Worm (Caenorhabditis elegans) whole organism, early embryonic: ENCODE results near the gene C06B3.1.

ENCODE experiments used
- B0310.2 ChIP-seq: sonication (generic microtip); optimal IDR thresholded peaks from 2 replicates; lab custom pipeline; 2016; ENCODE audit warnings: mild to moderate bottlenecking, missing genetic modification characterization, missing compliant biosample characterization
- F13C5.2 ChIP-seq: sonication (generic microtip); optimal IDR thresholded peaks from 2 replicates; lab custom pipeline; 2017; ENCODE audit warnings: mild to moderate bottlenecking, missing genetic modification characterization, inconsistent platforms, missing compliant biosample characterization
- aly-1 ChIP-seq: sonication (generic microtip); optimal IDR thresholded peaks from 2 replicates; lab custom pipeline; 2016; ENCODE audit warnings: missing genetic modification characterization, missing compliant biosample characterization
- ama-1 ChIP-seq: fragments of 150-350 bp; optimal IDR thresholded peaks from 2 replicates; lab custom pipeline; 2014
- ceh-13 ChIP-seq: fragments of 200-800 bp; sonication (Bioruptor generic); optimal IDR thresholded peaks from 2 replicates; lab custom pipeline; 2018; ENCODE audit warnings: mild to moderate bottlenecking, missing genetic modification characterization, missing compliant biosample characterization
- ceh-36 ChIP-seq: sonication (generic microtip); optimal IDR thresholded peaks from 2 replicates; lab custom pipeline; 2016; ENCODE audit warnings: missing genetic modification characterization, inconsistent platforms, missing compliant biosample characterization
- ets-7 ChIP-seq: sonication (generic microtip); optimal IDR thresholded peaks from 2 replicates; lab custom pipeline; 2016; ENCODE audit warnings: missing genotype, missing genetic modification characterization, missing compliant biosample characterization
- flt-1 ChIP-seq: fragments of 200-800 bp; sonication (Bioruptor generic); IDR thresholded peaks from 2 replicates; pipeline ENCODE4 v1.3.6; 2022; ENCODE audit warnings: missing genetic modification characterization, missing compliant biosample characterization
- hmbx-1 ChIP-seq: sonication (generic microtip); optimal IDR thresholded peaks from 2 replicates; lab custom pipeline; 2016; ENCODE audit warnings: mild to moderate bottlenecking, missing genetic modification characterization, missing compliant biosample characterization
- hmg-4 ChIP-seq: fragments of 200-800 bp; sonication (Bioruptor generic); optimal IDR thresholded peaks from 2 replicates; lab custom pipeline; 2018; ENCODE audit warnings: mild to moderate bottlenecking, missing genetic modification characterization, missing compliant biosample characterization
- hnd-1 ChIP-seq: sonication (generic microtip); optimal IDR thresholded peaks from 2 replicates; lab custom pipeline; 2016; ENCODE audit warnings: missing genetic modification characterization, missing compliant biosample characterization
- pes-1 ChIP-seq: fragments of 200-800 bp; sonication (Bioruptor generic); IDR thresholded peaks from 2 replicates; pipeline ENCODE4 v1.3.6; 2022; ENCODE audit warnings: missing genetic modification reagents, missing genetic modification characterization, missing compliant biosample characterization
- scrt-1 ChIP-seq: fragments of 200-800 bp; sonication (Bioruptor generic); IDR thresholded peaks from 2 replicates; pipeline ENCODE4 v1.3.6; 2022; ENCODE audit warnings: missing genetic modification characterization, missing compliant biosample characterization
- sea-1 ChIP-seq: fragments of 200-800 bp; sonication (Bioruptor generic); conservative IDR thresholded peaks from 2 replicates; pipeline ENCODE4 v1.3.6; 2022; ENCODE audit warnings: missing genetic modification characterization, missing compliant biosample characterization
- tbx-11 ChIP-seq: fragments of 200-800 bp; sonication (Bioruptor generic); IDR thresholded peaks from 2 replicates; pipeline ENCODE4 v1.3.6; 2022; ENCODE audit warnings: missing genetic modification characterization, missing compliant biosample characterization
- tbx-37 ChIP-seq: fragments of 200-800 bp; sonication (Bioruptor generic); conservative IDR thresholded peaks from 2 replicates; pipeline ENCODE4 v1.3.6; 2022; ENCODE audit warnings: missing genetic modification reagents, missing genetic modification characterization, missing compliant biosample characterization
- tra-4 ChIP-seq: sonication (generic microtip); optimal IDR thresholded peaks from 2 replicates; lab custom pipeline; 2017; ENCODE audit warnings: missing genetic modification characterization, missing compliant biosample characterization

The C06B3.1 gene

ce11 chrV:13880163-13880562 lies 22.4 kb upstream of the C06B3.1 start:
- TF ChIP-seq scrt-1 (no peak), aly-1 (tag; lab: Kevin White, UChicago) (no peak), pes-1 (GFP tag; lab: Robert Waterston, UW) (no peak), B0310.2 (tag; lab: Kevin White, UChicago) (no peak), ets-7 (no peak), ceh-36 (tag; lab: Kevin White, UChicago) (no peak), tra-4 (tag; lab: Kevin White, UChicago) (no peak), hmbx-1 (tag; lab: Kevin White, UChicago) (no peak), tbx-37 (GFP tag; lab: Robert Waterston, UW) (no peak)

DNA sequence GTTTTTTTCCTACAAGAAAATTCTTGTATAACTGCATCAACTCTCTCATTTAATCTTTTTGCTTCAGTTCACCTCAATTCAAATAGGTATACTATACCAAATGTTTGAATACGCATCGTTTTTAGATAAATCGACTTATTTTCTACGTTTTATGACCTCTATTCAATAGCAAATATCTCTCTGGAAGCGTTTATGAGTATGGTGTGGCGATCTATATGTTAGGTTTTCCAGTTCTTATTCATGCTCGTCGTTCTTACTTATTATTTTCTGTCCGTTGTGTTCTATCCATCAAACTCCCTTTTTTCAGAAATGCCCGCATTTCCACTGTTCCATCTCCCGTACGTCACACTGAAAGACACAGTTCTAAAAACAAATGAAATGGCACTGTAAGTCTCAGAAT lies 22.0 kb upstream of the C06B3.1 start, which contains the start of gene T22G5.3:
TSS of gene T22G5.3 (plus strand) at position 301 of the 400 bp plus-strand sequence.
- no peak for TF ChIP-seq ceh-13 (GFP tag; lab: Kevin White, UChicago)
- TF ChIP-seq ceh-36 (tag; lab: Kevin White, UChicago): no peak
- TF ChIP-seq ets-7: no peak
- no peak for TF ChIP-seq scrt-1
- no peak for TF ChIP-seq hnd-1 (tag; lab: Kevin White, UChicago)
- TF ChIP-seq ama-1: no peak
- TF ChIP-seq hmbx-1 (tag; lab: Kevin White, UChicago): no peak
- TF ChIP-seq sea-1 (GFP tag; lab: Robert Waterston, UW): no peak
- TF ChIP-seq hmg-4 (GFP tag; lab: Kevin White, UChicago): no peak
- no peak for TF ChIP-seq pes-1 (GFP tag; lab: Robert Waterston, UW)
- TF ChIP-seq flt-1 (GFP tag; lab: Robert Waterston, UW): no peak
- no peak for TF ChIP-seq tbx-11 (GFP tag; lab: Robert Waterston, UW)
- no peak for TF ChIP-seq F13C5.2 (tag; lab: Kevin White, UChicago)

- no peak for TF ChIP-seq tbx-37 (GFP tag; lab: Robert Waterston, UW)
Measured at ce11 chrV:13887358-13887757, 15.2 kb upstream of the C06B3.1 start, which contains the start of gene srsx-19. Gene srsx-19, plus strand, starts transcription at chrV:13887658.

DNA sequence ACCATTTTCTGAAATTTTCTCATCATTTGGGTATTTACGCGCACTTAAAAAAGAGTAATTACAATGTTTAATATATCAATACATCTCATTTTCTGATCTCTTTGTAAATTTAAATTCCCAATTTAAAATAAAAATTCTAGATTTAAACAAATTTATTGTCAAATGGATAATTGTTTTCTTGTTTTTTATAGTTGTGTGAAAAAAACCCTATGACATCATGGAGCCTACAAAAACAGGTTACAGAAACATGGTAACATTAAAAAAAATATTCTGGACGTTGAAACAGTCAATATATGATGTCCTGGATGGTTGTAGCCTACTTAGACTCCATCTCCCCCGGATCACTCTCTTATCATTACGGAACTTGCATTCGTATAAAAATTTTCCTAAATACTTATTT lies 13.1 kb upstream of the C06B3.1 start, which contains the start of gene spp-12:
TSS of gene spp-12 (plus strand) at position 301 of the 400 bp plus-strand sequence.
- no peak for TF ChIP-seq ama-1
- no peak for TF ChIP-seq hmbx-1 (tag; lab: Kevin White, UChicago)
- TF ChIP-seq sea-1 (GFP tag; lab: Robert Waterston, UW): no peak
- TF ChIP-seq ceh-13 (GFP tag; lab: Kevin White, UChicago): no peak
- TF ChIP-seq scrt-1: no peak
- no peak for TF ChIP-seq tbx-11 (GFP tag; lab: Robert Waterston, UW)
- TF ChIP-seq aly-1 (tag; lab: Kevin White, UChicago): no peak
- no peak for TF ChIP-seq B0310.2 (tag; lab: Kevin White, UChicago)
- no peak for TF ChIP-seq flt-1 (GFP tag; lab: Robert Waterston, UW)
- no peak for TF ChIP-seq hnd-1 (tag; lab: Kevin White, UChicago)
- TF ChIP-seq F13C5.2 (tag; lab: Kevin White, UChicago): no peak
- TF ChIP-seq tbx-37 (GFP tag; lab: Robert Waterston, UW): no peak
- TF ChIP-seq tra-4 (tag; lab: Kevin White, UChicago): no peak
- no peak for TF ChIP-seq ceh-36 (tag; lab: Kevin White, UChicago)
- TF ChIP-seq hmg-4 (GFP tag; lab: Kevin White, UChicago): no peak
- TF ChIP-seq pes-1 (GFP tag; lab: Robert Waterston, UW): no peak
- no peak for TF ChIP-seq ets-7

ce11 chrV:13890473-13890872 lies 12.1 kb upstream of the C06B3.1 start, which contains the start of gene lbp-8:
Gene lbp-8, plus strand, starts transcription at chrV:13890773.
- TF ChIP-seq F13C5.2 (tag; lab: Kevin White, UChicago): no peak
- TF ChIP-seq hmbx-1 (tag; lab: Kevin White, UChicago): no peak
- no peak for TF ChIP-seq flt-1 (GFP tag; lab: Robert Waterston, UW)
- TF ChIP-seq scrt-1: no peak
- TF ChIP-seq ceh-13 (GFP tag; lab: Kevin White, UChicago): no peak
- TF ChIP-seq aly-1 (tag; lab: Kevin White, UChicago): no peak
- no peak for TF ChIP-seq tbx-37 (GFP tag; lab: Robert Waterston, UW)
- no peak for TF ChIP-seq B0310.2 (tag; lab: Kevin White, UChicago)
- TF ChIP-seq tra-4 (tag; lab: Kevin White, UChicago): no peak
- TF ChIP-seq ceh-36 (tag; lab: Kevin White, UChicago): no peak

DNA sequence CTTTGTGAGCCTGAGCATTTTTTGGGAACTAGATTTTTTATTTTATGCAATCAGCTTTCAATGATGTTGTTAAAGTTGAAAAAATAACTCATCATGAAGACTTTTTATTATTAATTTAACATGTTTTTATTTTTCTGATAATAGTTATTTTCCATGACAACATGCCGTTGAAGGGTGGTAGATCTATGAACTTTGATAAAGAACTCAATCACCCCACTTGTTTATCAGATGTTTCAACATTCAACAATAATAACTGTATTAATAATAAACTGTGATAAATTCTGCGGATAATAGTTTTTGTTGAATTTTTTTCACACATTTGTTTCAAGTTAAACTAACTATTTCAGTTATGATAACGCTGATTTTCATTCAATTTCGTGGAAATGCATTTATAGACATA lies 11.1 kb upstream of the C06B3.1 start:
- TF ChIP-seq ama-1 (no peak), pes-1 (GFP tag; lab: Robert Waterston, UW) (no peak), ets-7 (no peak), aly-1 (tag; lab: Kevin White, UChicago) (no peak)

DNA sequence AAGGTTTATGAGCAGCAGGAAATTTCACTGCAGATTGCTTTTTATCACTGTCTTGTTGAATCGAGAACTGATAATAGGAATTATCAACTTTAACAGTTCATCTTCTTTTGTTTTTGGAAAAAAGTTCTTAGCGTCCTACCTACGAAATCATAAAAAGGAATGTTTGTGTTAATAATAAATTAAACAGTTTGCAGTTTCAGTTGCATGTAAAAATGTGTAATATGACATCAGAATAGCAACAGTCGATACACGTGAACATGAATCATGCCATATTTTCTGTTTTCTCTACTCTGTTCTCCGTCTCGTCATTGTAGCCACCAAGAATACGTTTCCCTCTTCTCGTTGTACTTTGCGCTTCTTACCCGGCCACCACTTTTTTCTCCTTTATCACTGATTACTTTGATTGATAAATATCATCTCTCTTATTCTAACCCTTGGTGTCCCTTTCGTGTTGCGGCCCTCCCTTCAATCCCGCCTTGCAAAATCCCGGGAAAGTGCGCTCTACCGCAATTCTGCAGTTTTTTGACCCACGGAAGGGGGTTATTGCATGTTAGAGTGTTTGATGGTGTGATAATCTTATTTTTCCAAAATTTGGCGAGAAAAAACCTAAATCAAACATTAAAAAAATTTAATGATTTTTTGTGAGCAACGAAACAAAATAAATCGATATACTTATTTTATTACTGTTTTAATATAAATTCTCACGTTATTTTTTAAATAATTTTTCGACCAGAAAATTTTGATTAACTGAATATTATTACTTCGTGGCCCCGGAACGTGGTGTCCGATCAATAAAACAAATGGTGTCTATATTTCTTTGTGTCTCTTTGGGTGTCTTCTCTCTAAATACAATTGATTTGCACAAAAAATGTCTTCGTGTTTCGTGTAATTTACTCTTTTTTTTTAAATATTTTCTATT lies 9.9 kb upstream of the C06B3.1 start, which contains the start of gene sptl-3:
TSS of gene sptl-3 (plus strand) at position 869 of the 919 bp plus-strand sequence.
- TF ChIP-seq hnd-1 (tag; lab: Kevin White, UChicago) (no peak), pes-1 (GFP tag; lab: Robert Waterston, UW) (no peak), ceh-36 (tag; lab: Kevin White, UChicago) (no peak), tbx-37 (GFP tag; lab: Robert Waterston, UW) (no peak), hmg-4 (GFP tag; lab: Kevin White, UChicago) (no peak), scrt-1 (no peak), ets-7 (no peak), B0310.2 (tag; lab: Kevin White, UChicago) (no peak), tbx-11 (GFP tag; lab: Robert Waterston, UW) (no peak), F13C5.2 (tag; lab: Kevin White, UChicago) (no peak), ceh-13 (GFP tag; lab: Kevin White, UChicago) (no peak), ama-1 (no peak), aly-1 (tag; lab: Kevin White, UChicago) (no peak), tra-4 (tag; lab: Kevin White, UChicago) (no peak), sea-1 (GFP tag; lab: Robert Waterston, UW) (no peak), hmbx-1 (tag; lab: Kevin White, UChicago) (no peak)
